Fruit fly (Drosophila melanogaster) whole organism, embryonic: ENCODE data around the gene SCCRO4.

Experiments
- Adf1 ChIP-seq: fragments of 200-800 bp; sonication (Bioruptor generic); IDR thresholded peaks from 2 replicates; pipeline ENCODE4 v1.3.6; 2022; ENCODE audit warnings: missing biosample characterization, missing genetic modification characterization
- Bgb ChIP-seq: fragments of 200-800 bp; sonication (Bioruptor generic); IDR thresholded peaks from 2 replicates; pipeline ENCODE4 v1.3.6; 2022; ENCODE audit warnings: missing biosample characterization, missing genetic modification characterization; ENCODE audit not compliant: partially characterized antibody
- CG10209 ChIP-seq: fragments of 200-800 bp; sonication (Bioruptor generic); optimal IDR thresholded peaks from 3 replicates; lab custom pipeline; 2017; ENCODE audit warnings: missing biosample characterization, mild to moderate bottlenecking, missing genetic modification characterization, missing genetic modification reagents
- CG10267 ChIP-seq: fragments of 200-800 bp; sonication (Bioruptor generic); optimal IDR thresholded peaks from 2 replicates; lab custom pipeline; 2018; ENCODE audit warnings: missing biosample characterization, mild to moderate bottlenecking, missing genetic modification characterization, moderate library complexity
- CG10274 ChIP-seq: fragments of 200-800 bp; sonication (Bioruptor generic); optimal IDR thresholded peaks from 3 replicates; lab custom pipeline; 2017; ENCODE audit warnings: missing biosample characterization, mild to moderate bottlenecking, missing genetic modification characterization
- CG11085 ChIP-seq: fragments of 200-800 bp; sonication (Bioruptor generic); IDR thresholded peaks from 2 replicates; pipeline ENCODE4 v1.3.6; 2022; ENCODE audit warnings: missing biosample characterization, missing genetic modification characterization
- CG13894 ChIP-seq: fragments of 200-800 bp; sonication (Bioruptor generic); optimal IDR thresholded peaks from 3 replicates; lab custom pipeline; 2018; ENCODE audit warnings: missing biosample characterization, mild to moderate bottlenecking, missing genetic modification characterization, moderate library complexity
- CG17328 ChIP-seq: fragments of 200-800 bp; sonication (Bioruptor generic); IDR thresholded peaks from 2 replicates; pipeline ENCODE4 v1.3.6; 2022; ENCODE audit warnings: missing biosample characterization, missing genetic modification characterization
- CG2120 ChIP-seq: fragments of 200-800 bp; sonication (Bioruptor generic); optimal IDR thresholded peaks from 3 replicates; lab custom pipeline; 2016; ENCODE audit warnings: missing biosample characterization, missing genetic modification characterization
- CG2875 ChIP-seq: fragments of 200-800 bp; sonication (Bioruptor generic); optimal IDR thresholded peaks from 2 replicates; lab custom pipeline; 2017; ENCODE audit warnings: missing biosample characterization, mild to moderate bottlenecking, missing genetic modification characterization, missing genetic modification reagents
- CG2889 ChIP-seq: fragments of 200-800 bp; sonication (Bioruptor generic); IDR thresholded peaks from 3 replicates; pipeline ENCODE4 v1.3.6; 2022; ENCODE audit warnings: missing biosample characterization, missing genetic modification characterization
- CG30403 ChIP-seq: fragments of 200-800 bp; sonication (Bioruptor generic); optimal IDR thresholded peaks from 3 replicates; lab custom pipeline; 2016; ENCODE audit warnings: missing biosample characterization, missing genetic modification characterization
- CG32767 ChIP-seq: fragments of 200-800 bp; sonication (Bioruptor generic); IDR thresholded peaks from 2 replicates; pipeline ENCODE4 v1.3.6; 2022; ENCODE audit warnings: missing biosample characterization, missing genetic modification characterization
- CG33213 ChIP-seq: fragments of 200-800 bp; sonication (Bioruptor generic); optimal IDR thresholded peaks from 3 replicates; lab custom pipeline; 2016; ENCODE audit warnings: missing biosample characterization, missing genetic modification characterization
- CG8290 ChIP-seq, 3 experiments: fragments of 200-800 bp; sonication (Bioruptor generic); optimal IDR thresholded peaks; 2 replicates each; lab custom pipeline; 2016 to 2019; ENCODE audit warnings: missing biosample characterization in 3 of 3, missing genetic modification characterization in 3 of 3, mild to moderate bottlenecking in 2 of 3, moderate library complexity in 1 of 3
- Dbx ChIP-seq: fragments of 200-800 bp; sonication (Bioruptor generic); IDR thresholded peaks from 3 replicates; pipeline ENCODE4 v1.3.6; 2022; ENCODE audit warnings: missing biosample characterization, missing genetic modification characterization
- Doc2 ChIP-seq: fragments of 200-800 bp; sonication (Bioruptor generic); IDR thresholded peaks from 2 replicates; pipeline ENCODE4 v1.3.6; 2022; ENCODE audit warnings: missing biosample characterization, missing genetic modification characterization
- Dp ChIP-seq: fragments of 200-800 bp; sonication (Bioruptor generic); optimal IDR thresholded peaks from 2 replicates; lab custom pipeline; 2018; ENCODE audit warnings: missing biosample characterization, mild to moderate bottlenecking, missing genetic modification characterization, moderate library complexity
- Ets97D ChIP-seq: fragments of 200-800 bp; sonication (Bioruptor generic); optimal IDR thresholded peaks from 3 replicates; lab custom pipeline; 2016; ENCODE audit warnings: missing biosample characterization, missing genetic modification characterization
- Hmr ChIP-seq: fragments of 200-800 bp; sonication (Bioruptor generic); optimal IDR thresholded peaks from 3 replicates; lab custom pipeline; 2017; ENCODE audit warnings: mild to moderate bottlenecking, missing biosample characterization, missing genetic modification reagents, missing genetic modification characterization
- Myb ChIP-seq: fragments of 200-800 bp; sonication (Bioruptor generic); optimal IDR thresholded peaks from 2 replicates; lab custom pipeline; 2016; ENCODE audit warnings: missing biosample characterization, missing genetic modification characterization
- PHDP ChIP-seq: fragments of 200-800 bp; sonication (Bioruptor generic); optimal IDR thresholded peaks from 3 replicates; lab custom pipeline; 2018; ENCODE audit warnings: missing biosample characterization, mild to moderate bottlenecking, missing genetic modification characterization, moderate library complexity
- Ravus ChIP-seq: fragments of 200-800 bp; sonication (Bioruptor generic); IDR thresholded peaks from 2 replicates; pipeline ENCODE4 v1.3.6; 2022; ENCODE audit warnings: missing biosample characterization, missing genetic modification characterization
- Rfx ChIP-seq: fragments of 200-800 bp; sonication (Bioruptor generic); IDR thresholded peaks from 2 replicates; pipeline ENCODE4 v1.3.6; 2022; ENCODE audit warnings: missing biosample characterization, missing genetic modification characterization
- Rx ChIP-seq: fragments of 200-800 bp; sonication (Bioruptor generic); IDR thresholded peaks from 2 replicates; pipeline ENCODE4 v1.3.6; 2022; ENCODE audit warnings: missing biosample characterization, missing genetic modification characterization
- Trl ChIP-seq, 3 experiments: fragments of >200 bp in 2 of 3; fragments of 200-800 bp in 1 of 3; sonication (Bioruptor generic) in 1 of 3; optimal IDR thresholded peaks; 2 replicates in 1 of 3; 3 replicates in 2 of 3; lab custom pipeline; 2016 to 2017; ENCODE audit warnings: missing biosample characterization in 1 of 3, missing genetic modification characterization in 1 of 3
- YL-1 ChIP-seq: fragments of 200-800 bp; sonication (Bioruptor generic); optimal IDR thresholded peaks from 3 replicates; lab custom pipeline; 2017; ENCODE audit warnings: missing biosample characterization, mild to moderate bottlenecking, missing genetic modification characterization
- bbx ChIP-seq: fragments of 200-800 bp; sonication (Bioruptor generic); IDR thresholded peaks from 2 replicates; pipeline ENCODE4 v1.3.6; 2022; ENCODE audit warnings: missing biosample characterization, missing genetic modification characterization; ENCODE audit not compliant: partially characterized antibody
- cg ChIP-seq: fragments of 200-800 bp; sonication (Bioruptor generic); optimal IDR thresholded peaks from 3 replicates; lab custom pipeline; 2019; ENCODE audit warnings: missing biosample characterization, mild to moderate bottlenecking, missing genetic modification characterization, moderate library complexity
- crc ChIP-seq: fragments of 200-800 bp; sonication (Bioruptor generic); optimal IDR thresholded peaks from 2 replicates; lab custom pipeline; 2016; ENCODE audit warnings: missing biosample characterization, missing genetic modification characterization
- dm ChIP-seq: fragments of 200-800 bp; sonication (Bioruptor generic); optimal IDR thresholded peaks from 3 replicates; lab custom pipeline; 2016; ENCODE audit warnings: missing biosample characterization, missing genetic modification characterization
- ems ChIP-seq: fragments of 200-800 bp; sonication (Bioruptor generic); optimal IDR thresholded peaks from 3 replicates; lab custom pipeline; 2016; ENCODE audit warnings: missing biosample characterization, missing genetic modification characterization
- fu2 ChIP-seq: fragments of 200-800 bp; sonication (Bioruptor generic); optimal IDR thresholded peaks from 2 replicates; lab custom pipeline; 2016; ENCODE audit warnings: missing biosample characterization, missing genetic modification characterization
- gfzf ChIP-seq: fragments of 200-800 bp; sonication (Bioruptor generic); optimal IDR thresholded peaks from 2 replicates; lab custom pipeline; 2016; ENCODE audit warnings: missing biosample characterization, mild to moderate bottlenecking, missing genetic modification characterization, moderate library complexity
- gsb-n ChIP-seq: fragments of 200-800 bp; sonication (Bioruptor generic); optimal IDR thresholded peaks from 3 replicates; lab custom pipeline; 2018; ENCODE audit warnings: missing biosample characterization, mild to moderate bottlenecking, missing genetic modification characterization
- kay ChIP-seq: fragments of 200-800 bp; sonication (Bioruptor generic); optimal IDR thresholded peaks from 2 replicates; lab custom pipeline; 2016; ENCODE audit warnings: missing biosample characterization, missing genetic modification characterization
- maf-S ChIP-seq: fragments of 200-800 bp; sonication (Bioruptor generic); optimal IDR thresholded peaks from 2 replicates; lab custom pipeline; 2016; ENCODE audit warnings: missing biosample characterization, missing genetic modification characterization
- nmo ChIP-seq: fragments of 200-800 bp; sonication (Bioruptor generic); optimal IDR thresholded peaks from 2 replicates; lab custom pipeline; 2018; ENCODE audit warnings: missing biosample characterization, mild to moderate bottlenecking, missing genetic modification characterization, moderate library complexity
- peb ChIP-seq: fragments of 200-800 bp; sonication (Bioruptor generic); IDR thresholded peaks from 2 replicates; pipeline ENCODE4 v1.3.6; 2022; ENCODE audit warnings: missing biosample characterization, missing genetic modification characterization
- pita ChIP-seq: fragments of 200-800 bp; sonication (Bioruptor generic); optimal IDR thresholded peaks from 2 replicates; lab custom pipeline; 2017; ENCODE audit warnings: missing biosample characterization, mild to moderate bottlenecking, missing genetic modification characterization
- sc ChIP-seq, 3 experiments: fragments of >200 bp in 2 of 3; fragments of 200-800 bp in 1 of 3; sonication (Bioruptor generic) in 1 of 3; optimal IDR thresholded peaks; 2 replicates in 2 of 3; 3 replicates in 1 of 3; lab custom pipeline; 2017; ENCODE audit warnings: mild to moderate bottlenecking in 1 of 3, missing biosample characterization in 1 of 3, missing genetic modification characterization in 1 of 3, missing genetic modification reagents in 1 of 3
- slbo ChIP-seq: fragments of 200-800 bp; sonication (Bioruptor generic); IDR thresholded peaks from 2 replicates; pipeline ENCODE4 v1.3.6; 2022; ENCODE audit warnings: missing biosample characterization, missing genetic modification characterization
- sob ChIP-seq: fragments of 200-800 bp; sonication (Bioruptor generic); IDR thresholded peaks from 2 replicates; pipeline ENCODE4 v1.3.6; 2022; ENCODE audit warnings: missing biosample characterization, missing genetic modification characterization
- stwl ChIP-seq: fragments of 200-800 bp; sonication (Bioruptor generic); optimal IDR thresholded peaks from 3 replicates; lab custom pipeline; 2018; ENCODE audit warnings: missing biosample characterization, mild to moderate bottlenecking, missing genetic modification characterization, moderate library complexity
- sug ChIP-seq: fragments of 200-800 bp; optimal IDR thresholded peaks from 2 replicates; lab custom pipeline; 2019; ENCODE audit warnings: missing biosample characterization, mild to moderate bottlenecking, missing genetic modification characterization, moderate library complexity
- tll ChIP-seq, 2 experiments: fragments of 200-800 bp in 1 of 2; fragments of >200 bp in 1 of 2; sonication (Bioruptor generic) in 1 of 2; optimal IDR thresholded peaks; 2 replicates each; lab custom pipeline; 2017 to 2019; ENCODE audit warnings: missing biosample characterization in 2 of 2, missing genetic modification characterization in 2 of 2, mild to moderate bottlenecking in 1 of 2, moderate library complexity in 1 of 2
- vvl ChIP-seq: fragments of 200-800 bp; sonication (Bioruptor generic); IDR thresholded peaks from 2 replicates; pipeline ENCODE4 v1.3.6; 2022; ENCODE audit warnings: missing biosample characterization, missing genetic modification characterization
- zen2 ChIP-seq: fragments of 200-800 bp; sonication (Bioruptor generic); IDR thresholded peaks from 3 replicates; pipeline ENCODE4 v1.3.6; 2022; ENCODE audit warnings: missing biosample characterization, missing genetic modification characterization; ENCODE audit not compliant: partially characterized antibody
- zfh2 ChIP-seq: fragments of 200-800 bp; sonication (Bioruptor generic); optimal IDR thresholded peaks from 2 replicates; lab custom pipeline; 2016; ENCODE audit warnings: missing biosample characterization, missing genetic modification characterization

The SCCRO4 gene

DNA sequence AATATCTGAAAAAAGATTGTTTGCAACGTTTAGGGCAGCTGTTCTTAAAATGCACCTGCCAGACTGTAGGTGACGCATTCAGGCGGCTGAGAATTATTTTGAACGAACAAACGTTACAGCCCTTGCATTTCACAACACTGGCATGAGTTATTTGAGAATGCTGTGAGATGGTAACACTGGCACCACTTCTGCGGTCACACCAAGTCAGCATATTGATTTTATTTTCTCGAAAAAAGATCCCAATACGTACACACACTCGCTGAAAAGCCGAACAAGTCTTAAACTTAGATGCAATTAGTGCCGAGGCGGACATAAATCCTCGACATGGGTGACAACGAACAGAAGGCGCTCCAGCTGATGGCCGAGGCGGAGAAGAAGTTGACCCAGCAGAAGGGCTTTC, 14.3 kb downstream of the SCCRO4 start, which contains the start of gene alphaSnap (continued):
- 0 out of 2 replicates have a peak, but pooled peaks have one; percentile 44 for TF ChIP-seq CG32767
- peak; percentile 67; the same call in 1 of the 2 replicates for TF ChIP-seq vvl (GFP tag; lab: Robert Waterston, UW)
- TF ChIP-seq Rx (GFP tag; lab: Robert Waterston, UW): no peak
- peak; percentile 33; the same call in 1 of the 3 replicates for TF ChIP-seq Dbx (GFP tag; lab: Robert Waterston, UW)
- TF ChIP-seq CG2889 (GFP tag; lab: Robert Waterston, UW): no peak
- peak; percentile 73 for TF ChIP-seq gsb-n (tag; lab: Kevin White, UChicago)
- TF ChIP-seq pita (GFP tag; lab: Kevin White, UChicago): no peak
- TF ChIP-seq dm (GFP tag; lab: Kevin White, UChicago): no peak
- peak; percentile 39 for TF ChIP-seq sug (tag; lab: Kevin White, UChicago)
- TF ChIP-seq Ets97D (GFP tag; lab: Kevin White, UChicago): peak; percentile 56
- TF ChIP-seq nmo (GFP tag; lab: Kevin White, UChicago): peak; percentile 51
- peak; percentile 57; the same call in 1 of the 2 replicates for TF ChIP-seq bbx (GFP tag; lab: Robert Waterston, UW)
- no peak for TF ChIP-seq sc (optimal IDR thresholded peaks at IDR 0.05; lab: Kevin White, UChicago)
- TF ChIP-seq sc (GFP tag; optimal IDR thresholded peaks at IDR 0.05; lab: Kevin White, UChicago): peak; percentile 37
- peak; percentile 57 for TF ChIP-seq Hmr
- TF ChIP-seq Myb (GFP tag; lab: Kevin White, UChicago): peak; percentile 98
- peak; percentile 48 for TF ChIP-seq zfh2 (GFP tag; lab: Kevin White, UChicago)
- TF ChIP-seq sob: peak; percentile 8; the same call in 1 of the 2 replicates
- TF ChIP-seq YL-1 (GFP tag; lab: Kevin White, UChicago): peak; percentile 90
- TF ChIP-seq Trl (optimal IDR thresholded peaks at IDR 0.05; lab: Kevin White, UChicago): no peak
- TF ChIP-seq Trl (GFP tag; optimal IDR thresholded peaks at IDR 0.05; lab: Kevin White, UChicago): peak; percentile 36
- peak; percentile 50 for TF ChIP-seq CG2120 (GFP tag; lab: Kevin White, UChicago)
- no peak for TF ChIP-seq zen2 (GFP tag; lab: Robert Waterston, UW)
- no peak for TF ChIP-seq CG10274 (GFP tag; lab: Kevin White, UChicago)
- TF ChIP-seq Ravus (GFP tag; lab: Robert Waterston, UW): no peak
- TF ChIP-seq cg: peak; percentile 4
- peak; percentile 33 for TF ChIP-seq PHDP
- peak; percentile 76 for TF ChIP-seq kay (GFP tag; lab: Kevin White, UChicago)
- peak; percentile 19 for TF ChIP-seq CG10209
- peak; percentile 18 for TF ChIP-seq CG30403 (GFP tag; lab: Kevin White, UChicago)
- TF ChIP-seq maf-S: peak; percentile 14
- TF ChIP-seq CG2875: no peak
- no peak for TF ChIP-seq CG8290 (GFP tag; optimal IDR thresholded peaks at IDR 0.05; lab: Kevin White, UChicago)
- peak in 1 of 2 experiments; percentile 73 for TF ChIP-seq CG8290 (tag; optimal IDR thresholded peaks at IDR 0.05; lab: Kevin White, UChicago)
- TF ChIP-seq crc (GFP tag; lab: Kevin White, UChicago): no peak
- peak; percentile 0 for TF ChIP-seq CG13894 (tag; lab: Kevin White, UChicago)
- no peak for TF ChIP-seq CG17328 (GFP tag; lab: Robert Waterston, UW)
- TF ChIP-seq CG33213: peak; percentile 60
- 0 out of 2 replicates have a peak, but pooled peaks have one; percentile 6 for TF ChIP-seq Adf1 (GFP tag; lab: Robert Waterston, UW)
- TF ChIP-seq tll (GFP tag; optimal IDR thresholded peaks at IDR 0.05; lab: Kevin White, UChicago): peak in 1 of 2 experiments; percentile 41
- peak; percentile 61 for TF ChIP-seq Rfx (GFP tag; lab: Robert Waterston, UW)
- peak; percentile 85 for TF ChIP-seq gfzf
- no peak for TF ChIP-seq Doc2
- TF ChIP-seq CG10267 (tag; lab: Kevin White, UChicago): peak; percentile 98
- peak; percentile 49 for TF ChIP-seq slbo (GFP tag; lab: Robert Waterston, UW)
- TF ChIP-seq fu2: peak; percentile 34
- TF ChIP-seq ems (GFP tag; lab: Kevin White, UChicago): peak; percentile 26
- TF ChIP-seq Bgb (GFP tag; lab: Robert Waterston, UW): peak; percentile 45; the same call in 1 of the 2 replicates
- no peak for TF ChIP-seq CG11085 (GFP tag; lab: Robert Waterston, UW)
- TF ChIP-seq peb (GFP tag; lab: Robert Waterston, UW): no peak
- peak; percentile 78 for TF ChIP-seq Dp (GFP tag; lab: Kevin White, UChicago)
- TF ChIP-seq stwl: peak; percentile 94
